Fruit fly (Drosophila melanogaster) whole organism, embryonic: ENCODE measurements around the gene CG5255.

Source experiments
- CG10274 ChIP-seq: fragments of 200-800 bp; sonication (Bioruptor generic); optimal IDR thresholded peaks from 3 replicates; lab custom pipeline; 2017; ENCODE audit warnings: missing biosample characterization, mild to moderate bottlenecking, missing genetic modification characterization
- CG10462 ChIP-seq: fragments of 200-800 bp; sonication (Bioruptor generic); optimal IDR thresholded peaks from 2 replicates; lab custom pipeline; 2016; ENCODE audit warnings: missing biosample characterization, missing genetic modification characterization
- CG11504 ChIP-seq: fragments of 200-800 bp; sonication (Bioruptor generic); optimal IDR thresholded peaks from 3 replicates; lab custom pipeline; 2019; ENCODE audit warnings: missing biosample characterization, mild to moderate bottlenecking, missing genetic modification characterization, moderate library complexity
- CG17186 ChIP-seq: fragments of 200-800 bp; sonication (Bioruptor generic); optimal IDR thresholded peaks from 3 replicates; lab custom pipeline; 2017; ENCODE audit warnings: missing biosample characterization, missing genetic modification reagents, missing genetic modification characterization
- CG18599 ChIP-seq: fragments of 200-800 bp; sonication (Bioruptor generic); optimal IDR thresholded peaks from 3 replicates; lab custom pipeline; 2017; ENCODE audit warnings: missing biosample characterization, missing genetic modification characterization, mild to moderate bottlenecking, moderate library complexity, missing genetic modification reagents
- CG2120 ChIP-seq: fragments of 200-800 bp; sonication (Bioruptor generic); optimal IDR thresholded peaks from 3 replicates; lab custom pipeline; 2016; ENCODE audit warnings: missing biosample characterization, missing genetic modification characterization
- CG32532 ChIP-seq: fragments of 200-800 bp; sonication (Bioruptor generic); IDR thresholded peaks from 2 replicates; pipeline ENCODE4 v1.3.6; 2022; ENCODE audit warnings: missing biosample characterization, missing genetic modification characterization
- CG34376 ChIP-seq: fragments of 200-800 bp; sonication (Bioruptor generic); optimal IDR thresholded peaks from 2 replicates; lab custom pipeline; 2018; ENCODE audit warnings: missing biosample characterization, mild to moderate bottlenecking, missing genetic modification characterization
- CG6254 ChIP-seq: fragments of 200-800 bp; sonication (Bioruptor generic); optimal IDR thresholded peaks from 3 replicates; lab custom pipeline; 2017; ENCODE audit warnings: mild to moderate bottlenecking, missing biosample characterization, missing genetic modification reagents, missing genetic modification characterization
- CG7372 ChIP-seq: fragments of 200-800 bp; sonication (Bioruptor generic); IDR thresholded peaks from 2 replicates; pipeline ENCODE4 v1.3.6; 2022; ENCODE audit warnings: missing biosample characterization, missing genetic modification characterization
- CG8924 ChIP-seq: fragments of 200-800 bp; optimal IDR thresholded peaks from 3 replicates; lab custom pipeline; 2019; ENCODE audit warnings: missing biosample characterization, mild to moderate bottlenecking, missing genetic modification characterization, moderate library complexity
- D19B ChIP-seq: fragments of 200-800 bp; sonication (Bioruptor generic); optimal IDR thresholded peaks from 2 replicates; lab custom pipeline; 2017; ENCODE audit warnings: missing biosample characterization, mild to moderate bottlenecking, missing genetic modification characterization
- Hey ChIP-seq: fragments of 200-800 bp; sonication (Bioruptor generic); optimal IDR thresholded peaks from 3 replicates; lab custom pipeline; 2018; ENCODE audit warnings: missing biosample characterization, mild to moderate bottlenecking, missing genetic modification characterization
- Hmr ChIP-seq: fragments of 200-800 bp; sonication (Bioruptor generic); optimal IDR thresholded peaks from 3 replicates; lab custom pipeline; 2017; ENCODE audit warnings: mild to moderate bottlenecking, missing biosample characterization, missing genetic modification reagents, missing genetic modification characterization
- Hsf ChIP-seq: fragments of 200-800 bp; sonication (Bioruptor generic); optimal IDR thresholded peaks from 3 replicates; lab custom pipeline; 2016; ENCODE audit warnings: missing biosample characterization, missing genetic modification characterization
- NK7.1 ChIP-seq: fragments of 200-800 bp; sonication (Bioruptor generic); optimal IDR thresholded peaks from 3 replicates; lab custom pipeline; 2016; ENCODE audit warnings: missing biosample characterization, missing genetic modification characterization
- Sox102F ChIP-seq: fragments of 200-800 bp; sonication (Bioruptor generic); optimal IDR thresholded peaks from 2 replicates; lab custom pipeline; 2018; ENCODE audit warnings: missing biosample characterization, mild to moderate bottlenecking, missing genetic modification characterization, moderate library complexity
- Sry-δ ChIP-seq: fragments of 200-800 bp; sonication (Bioruptor generic); optimal IDR thresholded peaks from 2 replicates; lab custom pipeline; 2016; ENCODE audit warnings: missing biosample characterization, missing genetic modification characterization
- Usf ChIP-seq: fragments of 200-800 bp; sonication (Bioruptor generic); optimal IDR thresholded peaks from 2 replicates; lab custom pipeline; 2017; ENCODE audit warnings: missing genotype, missing biosample characterization, missing genetic modification characterization
- bowl ChIP-seq: fragments of 200-800 bp; sonication (Bioruptor generic); IDR thresholded peaks from 2 replicates; pipeline ENCODE4 v1.3.6; 2022; ENCODE audit warnings: missing biosample characterization, missing genetic modification characterization
- bsh ChIP-seq, 2 experiments: fragments of 200-800 bp; sonication (Bioruptor generic); optimal IDR thresholded peaks; 2 replicates each; lab custom pipeline; 2017 to 2018; ENCODE audit warnings: mild to moderate bottlenecking in 2 of 2, missing biosample characterization in 2 of 2, missing genetic modification characterization in 2 of 2, moderate library complexity in 1 of 2
- corto ChIP-seq: fragments of 200-800 bp; sonication (Bioruptor generic); optimal IDR thresholded peaks from 2 replicates; lab custom pipeline; 2016; ENCODE audit warnings: missing biosample characterization, mild to moderate bottlenecking, missing genetic modification characterization, moderate library complexity
- crc ChIP-seq: fragments of 200-800 bp; sonication (Bioruptor generic); optimal IDR thresholded peaks from 2 replicates; lab custom pipeline; 2016; ENCODE audit warnings: missing biosample characterization, missing genetic modification characterization
- croc ChIP-seq: fragments of 200-800 bp; sonication (Bioruptor generic); conservative IDR thresholded peaks from 3 replicates; pipeline ENCODE4 v1.3.6; 2022; ENCODE audit warnings: missing biosample characterization, missing genetic modification characterization
- cwo ChIP-seq: fragments of 200-800 bp; sonication (Bioruptor generic); optimal IDR thresholded peaks from 3 replicates; lab custom pipeline; 2017; ENCODE audit warnings: missing biosample characterization, missing genetic modification characterization, mild to moderate bottlenecking, moderate library complexity, missing genetic modification reagents
- danr ChIP-seq: fragments of 200-800 bp; sonication (Bioruptor generic); IDR thresholded peaks from 2 replicates; pipeline ENCODE4 v1.3.6; 2022; ENCODE audit warnings: missing biosample characterization, missing genetic modification characterization
- ewg ChIP-seq: fragments of 200-800 bp; sonication (Bioruptor generic); optimal IDR thresholded peaks from 3 replicates; lab custom pipeline; 2017; ENCODE audit warnings: mild to moderate bottlenecking, missing biosample characterization, missing genetic modification reagents, missing genetic modification characterization
- exex ChIP-seq: fragments of 200-800 bp; sonication (Bioruptor generic); optimal IDR thresholded peaks from 4 replicates; lab custom pipeline; 2018; ENCODE audit warnings: missing biosample characterization, mild to moderate bottlenecking, missing genetic modification characterization, moderate library complexity
- gce ChIP-seq: fragments of 200-800 bp; sonication (Bioruptor generic); IDR thresholded peaks from 3 replicates; pipeline ENCODE4 v1.3.6; 2022; ENCODE audit warnings: missing biosample characterization, missing genetic modification characterization
- grn ChIP-seq: fragments of 200-800 bp; sonication (Bioruptor generic); optimal IDR thresholded peaks from 3 replicates; lab custom pipeline; 2017; ENCODE audit warnings: missing biosample characterization, missing genetic modification characterization
- gsb-n ChIP-seq: fragments of 200-800 bp; sonication (Bioruptor generic); optimal IDR thresholded peaks from 3 replicates; lab custom pipeline; 2018; ENCODE audit warnings: missing biosample characterization, mild to moderate bottlenecking, missing genetic modification characterization
- jigr1 ChIP-seq: fragments of 200-800 bp; sonication (Bioruptor generic); IDR thresholded peaks from 3 replicates; pipeline ENCODE4 v1.3.6; 2022; ENCODE audit warnings: missing biosample characterization, missing genetic modification characterization
- lbe ChIP-seq: fragments of 200-800 bp; sonication (Bioruptor generic); optimal IDR thresholded peaks from 2 replicates; lab custom pipeline; 2016; ENCODE audit warnings: missing biosample characterization, mild to moderate bottlenecking, missing genetic modification characterization
- luna ChIP-seq: fragments of 200-800 bp; sonication (Bioruptor generic); optimal IDR thresholded peaks from 2 replicates; lab custom pipeline; 2016; ENCODE audit warnings: missing biosample characterization, missing genetic modification characterization
- scrt ChIP-seq: fragments of 200-800 bp; sonication (Bioruptor generic); optimal IDR thresholded peaks from 2 replicates; lab custom pipeline; 2018; ENCODE audit warnings: missing biosample characterization, mild to moderate bottlenecking, missing genetic modification characterization, moderate library complexity
- sr ChIP-seq: fragments of 200-800 bp; sonication (Bioruptor generic); IDR thresholded peaks from 3 replicates; pipeline ENCODE4 v1.3.6; 2022; ENCODE audit warnings: missing biosample characterization, missing genetic modification characterization
- sug ChIP-seq: fragments of 200-800 bp; optimal IDR thresholded peaks from 2 replicates; lab custom pipeline; 2019; ENCODE audit warnings: missing biosample characterization, mild to moderate bottlenecking, missing genetic modification characterization, moderate library complexity
- vfl ChIP-seq: fragments of 200-800 bp; sonication (Bioruptor generic); optimal IDR thresholded peaks from 2 replicates; lab custom pipeline; 2016; ENCODE audit warnings: missing biosample characterization, missing genetic modification characterization
- vnd ChIP-seq: fragments of 200-800 bp; sonication (Bioruptor generic); IDR thresholded peaks from 3 replicates; pipeline ENCODE4 v1.3.6; 2022; ENCODE audit warnings: missing biosample characterization, missing genetic modification characterization; ENCODE audit not compliant: partially characterized antibody
- yki ChIP-seq: fragments of >200 bp; optimal IDR thresholded peaks from 3 replicates; lab custom pipeline; 2018
- zf30C ChIP-seq: fragments of 200-800 bp; sonication (Bioruptor generic); optimal IDR thresholded peaks from 3 replicates; lab custom pipeline; 2018; ENCODE audit warnings: missing biosample characterization, mild to moderate bottlenecking, missing genetic modification characterization

The CG5255 gene

dm6 chr3R:17135747-17136146 is 1.9 kb upstream of the CG5255 start, which contains the start of gene CG5246:
TSS of gene CG5246 (plus strand) at chr3R:17136111.
- TF ChIP-seq exex (tag; lab: Kevin White, UChicago) (peak; percentile 72), grn (GFP tag; lab: Kevin White, UChicago) (peak; percentile 38), sug (tag; lab: Kevin White, UChicago) (peak; percentile 27), zf30C (no peak), Hey (tag; lab: Kevin White, UChicago) (peak; percentile 23)

dm6 chr3R:17138699-17139098 is 1.0 kb downstream of the CG5255 start, which contains the start of gene CG5265:
TSS of gene CG5265 (plus strand) at chr3R:17138999.
- no peak for TF ChIP-seq CG17186 (GFP tag; lab: Kevin White, UChicago)

- TF ChIP-seq gsb-n (tag; lab: Kevin White, UChicago) (no peak), Sry-δ (GFP tag; lab: Kevin White, UChicago) (no peak), scrt (GFP tag; lab: Kevin White, UChicago) (no peak), gce (GFP tag; lab: Robert Waterston, UW) (no peak), ewg (GFP tag; lab: Kevin White, UChicago) (no peak), bowl (0 out of 2 replicates have a peak, but pooled peaks have one; percentile 8), bsh (GFP tag; optimal IDR thresholded peaks at IDR 0.05; lab: Kevin White, UChicago) (no peak), corto (GFP tag; lab: Kevin White, UChicago) (no peak), CG11504 (tag; lab: Kevin White, UChicago) (no peak), CG10274 (GFP tag; lab: Kevin White, UChicago) (no peak), danr (GFP tag; lab: Robert Waterston, UW) (no peak), luna (GFP tag; lab: Kevin White, UChicago) (no peak), NK7.1 (GFP tag; lab: Kevin White, UChicago) (no peak), sr (GFP tag; lab: Robert Waterston, UW) (0 out of 3 replicates have a peak, but pooled peaks have one; percentile 29), lbe (GFP tag; lab: Kevin White, UChicago) (no peak)
Measured at dm6 chr3R:17142304-17142703, 4.6 kb downstream of the CG5255 start, which contains the start of gene TwdlW. TSS of gene TwdlW (minus strand) at chr3R:17142404.

- no peak for TF ChIP-seq CG7372 (GFP tag; lab: Robert Waterston, UW)
- TF ChIP-seq CG8924: no peak
- peak; percentile 94 for TF ChIP-seq cwo (GFP tag; lab: Kevin White, UChicago)
- TF ChIP-seq vfl: no peak
- TF ChIP-seq Hsf (GFP tag; lab: Kevin White, UChicago): no peak
- peak; percentile 10 for TF ChIP-seq CG2120 (GFP tag; lab: Kevin White, UChicago)
- TF ChIP-seq exex (tag; lab: Kevin White, UChicago): peak; percentile 47
- TF ChIP-seq vnd: no peak
- TF ChIP-seq CG6254 (GFP tag; lab: Kevin White, UChicago): no peak
- TF ChIP-seq yki: no peak
- TF ChIP-seq CG18599 (GFP tag; lab: Kevin White, UChicago): peak; percentile 30
- TF ChIP-seq Hmr (GFP tag; lab: Kevin White, UChicago): no peak
- TF ChIP-seq Sox102F (GFP tag; lab: Kevin White, UChicago): no peak
- no peak for TF ChIP-seq crc (GFP tag; lab: Kevin White, UChicago)
- TF ChIP-seq D19B (GFP tag; lab: Kevin White, UChicago): peak; percentile 85
- peak; percentile 14 for TF ChIP-seq CG34376
- no peak for TF ChIP-seq Usf (GFP tag; lab: Kevin White, UChicago)
- no peak for TF ChIP-seq jigr1 (GFP tag; lab: Robert Waterston, UW)
- TF ChIP-seq CG10462 (GFP tag; lab: Kevin White, UChicago): no peak
- peak; percentile 32; the same call in 1 of the 2 replicates for TF ChIP-seq CG32532 (GFP tag; lab: Robert Waterston, UW)
- TF ChIP-seq croc (GFP tag; lab: Robert Waterston, UW): no peak
- no peak for TF ChIP-seq danr (GFP tag; lab: Robert Waterston, UW)
- TF ChIP-seq, all 482 proteins: peak for 7
Measured at dm6 chr3R:17147647-17148244, 10.1 kb downstream of the CG5255 start.
